Fruit fly (Drosophila melanogaster) whole organism, embryonic: ENCODE data around the gene CG7579.
A peak's percentile ranks its signal among the peaks of the same experiment; 100 is the strongest.

Source experiments
- Blimp-1 ChIP-seq: fragments of 200-800 bp; sonication (Bioruptor generic); optimal IDR thresholded peaks from 3 replicates; lab custom pipeline; 2018; ENCODE audit warnings: missing biosample characterization, missing genetic modification characterization, mild to moderate bottlenecking, moderate library complexity, missing genetic modification reagents
- CG11504 ChIP-seq: fragments of 200-800 bp; sonication (Bioruptor generic); optimal IDR thresholded peaks from 3 replicates; lab custom pipeline; 2019; ENCODE audit warnings: missing biosample characterization, mild to moderate bottlenecking, missing genetic modification characterization, moderate library complexity
- CG11560 ChIP-seq: fragments of 200-800 bp; sonication (Bioruptor generic); IDR thresholded peaks from 3 replicates; pipeline ENCODE4 v1.3.6; 2022; ENCODE audit warnings: missing biosample characterization, missing genetic modification characterization
- CG13624 ChIP-seq: fragments of 200-800 bp; sonication (Bioruptor generic); optimal IDR thresholded peaks from 2 replicates; lab custom pipeline; 2016; ENCODE audit warnings: missing biosample characterization, missing genetic modification characterization
- CG15601 ChIP-seq: fragments of 200-800 bp; sonication (Bioruptor generic); optimal IDR thresholded peaks from 3 replicates; lab custom pipeline; 2019; ENCODE audit warnings: missing biosample characterization, mild to moderate bottlenecking, missing genetic modification characterization, moderate library complexity
- CG2199 ChIP-seq: fragments of 200-800 bp; sonication (Bioruptor generic); IDR thresholded peaks from 3 replicates; pipeline ENCODE4 v1.3.6; 2022; ENCODE audit warnings: missing biosample characterization, missing genetic modification characterization
- CG2678 ChIP-seq: fragments of 200-800 bp; sonication (Bioruptor generic); optimal IDR thresholded peaks from 3 replicates; lab custom pipeline; 2019; ENCODE audit warnings: missing biosample characterization, mild to moderate bottlenecking, missing genetic modification characterization, moderate library complexity
- CG2712 ChIP-seq: fragments of 200-800 bp; optimal IDR thresholded peaks from 3 replicates; lab custom pipeline; 2019; ENCODE audit warnings: missing biosample characterization, mild to moderate bottlenecking, missing genetic modification characterization, moderate library complexity
- CG2875 ChIP-seq: fragments of 200-800 bp; sonication (Bioruptor generic); optimal IDR thresholded peaks from 2 replicates; lab custom pipeline; 2017; ENCODE audit warnings: missing biosample characterization, mild to moderate bottlenecking, missing genetic modification characterization, missing genetic modification reagents
- CG30403 ChIP-seq: fragments of 200-800 bp; sonication (Bioruptor generic); optimal IDR thresholded peaks from 3 replicates; lab custom pipeline; 2016; ENCODE audit warnings: missing biosample characterization, missing genetic modification characterization
- CG4282 ChIP-seq: fragments of 200-800 bp; sonication (Bioruptor generic); optimal IDR thresholded peaks from 2 replicates; lab custom pipeline; 2016; ENCODE audit warnings: missing biosample characterization, missing genetic modification characterization
- CG4360 ChIP-seq: fragments of 200-800 bp; sonication (Bioruptor generic); IDR thresholded peaks from 2 replicates; pipeline ENCODE4 v1.3.6; 2022; ENCODE audit warnings: missing biosample characterization, missing genetic modification characterization
- CG5953 ChIP-seq: fragments of 200-800 bp; sonication (Bioruptor generic); IDR thresholded peaks from 2 replicates; pipeline ENCODE4 v1.3.6; 2022; ENCODE audit warnings: missing biosample characterization, missing genetic modification characterization
- CG6791 ChIP-seq: fragments of 200-800 bp; sonication (Bioruptor generic); IDR thresholded peaks from 3 replicates; pipeline ENCODE4 v1.3.6; 2022; ENCODE audit warnings: missing biosample characterization, missing genetic modification characterization; ENCODE audit not compliant: partially characterized antibody
- CG7556 ChIP-seq: fragments of 200-800 bp; sonication (Bioruptor generic); optimal IDR thresholded peaks from 2 replicates; lab custom pipeline; 2017; ENCODE audit warnings: missing biosample characterization, mild to moderate bottlenecking, missing genetic modification characterization
- D19A ChIP-seq: fragments of 200-800 bp; optimal IDR thresholded peaks from 3 replicates; lab custom pipeline; 2019; ENCODE audit warnings: missing biosample characterization, mild to moderate bottlenecking, missing genetic modification characterization, moderate library complexity
- Dbx ChIP-seq: fragments of 200-800 bp; sonication (Bioruptor generic); IDR thresholded peaks from 3 replicates; pipeline ENCODE4 v1.3.6; 2022; ENCODE audit warnings: missing biosample characterization, missing genetic modification characterization
- Drgx ChIP-seq: fragments of 200-800 bp; sonication (Bioruptor generic); IDR thresholded peaks from 2 replicates; pipeline ENCODE4 v1.3.6; 2022; ENCODE audit warnings: missing biosample characterization, missing genetic modification characterization
- Ets65A ChIP-seq: fragments of 200-800 bp; sonication (Bioruptor generic); peaks from one replicate; lab custom pipeline; 2016; ENCODE audit warnings: missing biosample characterization, missing genetic modification characterization
- Nf-YA ChIP-seq: fragments of 200-800 bp; sonication (Bioruptor generic); IDR thresholded peaks from 2 replicates; pipeline ENCODE4 v1.3.6; 2022; ENCODE audit warnings: missing biosample characterization, missing genetic modification characterization
- Oli ChIP-seq: fragments of 200-800 bp; sonication (Bioruptor generic); optimal IDR thresholded peaks from 2 replicates; lab custom pipeline; 2018; ENCODE audit warnings: missing biosample characterization, mild to moderate bottlenecking, missing genetic modification characterization, moderate library complexity
- Sox100B ChIP-seq: fragments of 200-800 bp; sonication (Bioruptor generic); optimal IDR thresholded peaks from 3 replicates; lab custom pipeline; 2018; ENCODE audit warnings: missing biosample characterization, mild to moderate bottlenecking, missing genetic modification characterization
- Sox102F ChIP-seq: fragments of 200-800 bp; sonication (Bioruptor generic); optimal IDR thresholded peaks from 2 replicates; lab custom pipeline; 2018; ENCODE audit warnings: missing biosample characterization, mild to moderate bottlenecking, missing genetic modification characterization, moderate library complexity
- cwo ChIP-seq: fragments of 200-800 bp; sonication (Bioruptor generic); optimal IDR thresholded peaks from 3 replicates; lab custom pipeline; 2017; ENCODE audit warnings: missing biosample characterization, missing genetic modification characterization, mild to moderate bottlenecking, moderate library complexity, missing genetic modification reagents
- esg ChIP-seq: fragments of 200-800 bp; sonication (Bioruptor generic); conservative IDR thresholded peaks from 2 replicates; pipeline ENCODE4 v1.3.6; 2022; ENCODE audit warnings: missing biosample characterization, missing genetic modification characterization
- gem ChIP-seq: fragments of 200-800 bp; sonication (Bioruptor generic); optimal IDR thresholded peaks from 2 replicates; lab custom pipeline; 2019; ENCODE audit warnings: missing biosample characterization, mild to moderate bottlenecking, missing genetic modification characterization, moderate library complexity
- hth ChIP-seq: fragments of >200 bp; optimal IDR thresholded peaks from 2 replicates; lab custom pipeline; 2017; ENCODE audit warnings: inconsistent platforms
- lov ChIP-seq, 2 experiments: fragments of 200-800 bp in 1 of 2; fragments of >200 bp in 1 of 2; sonication (Bioruptor generic) in 1 of 2; IDR thresholded peaks in 1 of 2; optimal IDR thresholded peaks in 1 of 2; 2 replicates in 1 of 2; 3 replicates in 1 of 2; pipeline versions ENCODE4 v1.3.6 to Lab custom; 2017 to 2022; ENCODE audit warnings: missing biosample characterization in 1 of 2, missing genetic modification characterization in 1 of 2
- phol ChIP-seq: fragments of 200-800 bp; sonication (Bioruptor generic); optimal IDR thresholded peaks from 3 replicates; lab custom pipeline; 2018; ENCODE audit warnings: missing biosample characterization, mild to moderate bottlenecking, missing genetic modification characterization, moderate library complexity
- slbo ChIP-seq: fragments of 200-800 bp; sonication (Bioruptor generic); IDR thresholded peaks from 2 replicates; pipeline ENCODE4 v1.3.6; 2022; ENCODE audit warnings: missing biosample characterization, missing genetic modification characterization
- sqz ChIP-seq: fragments of 200-800 bp; sonication (Bioruptor generic); optimal IDR thresholded peaks from 3 replicates; lab custom pipeline; 2018; ENCODE audit warnings: missing biosample characterization, mild to moderate bottlenecking, missing genetic modification characterization
- twi ChIP-seq: fragments of 200-800 bp; optimal IDR thresholded peaks from 2 replicates; lab custom pipeline; 2019; ENCODE audit warnings: missing biosample characterization, mild to moderate bottlenecking, missing genetic modification characterization, moderate library complexity
- zen2 ChIP-seq: fragments of 200-800 bp; sonication (Bioruptor generic); IDR thresholded peaks from 3 replicates; pipeline ENCODE4 v1.3.6; 2022; ENCODE audit warnings: missing biosample characterization, missing genetic modification characterization; ENCODE audit not compliant: partially characterized antibody
- zf30C ChIP-seq: fragments of 200-800 bp; sonication (Bioruptor generic); optimal IDR thresholded peaks from 3 replicates; lab custom pipeline; 2018; ENCODE audit warnings: missing biosample characterization, mild to moderate bottlenecking, missing genetic modification characterization
- zfh1 ChIP-seq: fragments of 200-800 bp; sonication (Bioruptor generic); IDR thresholded peaks from 3 replicates; pipeline ENCODE4 v1.3.6; 2022; ENCODE audit warnings: missing biosample characterization, missing genetic modification characterization

The CG7579 gene

dm6 chr3L:15710125-15710524 lies 26.9 kb upstream of the CG7579 start:
- TF ChIP-seq Oli (tag; lab: Kevin White, UChicago) (no peak), Ets65A (peak; percentile 28), sqz (GFP tag; lab: Kevin White, UChicago) (no peak), cwo (GFP tag; lab: Kevin White, UChicago) (no peak), lov (optimal IDR thresholded peaks at IDR 0.05; lab: Kevin White, UChicago) (no peak), lov (GFP tag; IDR thresholded peaks at IDR 0.05; lab: Robert Waterston, UW) (no peak), twi (tag; lab: Kevin White, UChicago) (peak; percentile 90), CG4360 (GFP tag; lab: Robert Waterston, UW) (peak; percentile 9; the same call in 1 of the 2 replicates), CG2199 (GFP tag; lab: Robert Waterston, UW) (peak; percentile 70; the same call in 2 of the 3 replicates)

dm6 chr3L:15708579-15708978 lies 25.3 kb upstream of the CG7579 start:
- TF ChIP-seq CG2712 (tag; lab: Kevin White, UChicago) (peak; percentile 3), CG6791 (GFP tag; lab: Robert Waterston, UW) (no peak), zf30C (GFP tag; lab: Kevin White, UChicago) (no peak), phol (peak; percentile 14), CG11504 (tag; lab: Kevin White, UChicago) (peak; percentile 42), Blimp-1 (GFP tag; lab: Kevin White, UChicago) (peak; percentile 4), Nf-YA (GFP tag; lab: Robert Waterston, UW) (no peak), Drgx (GFP tag; lab: Robert Waterston, UW) (peak; percentile 59; the same call in 1 of the 2 replicates), CG4282 (no peak), CG7556 (GFP tag; lab: Kevin White, UChicago) (peak; percentile 2), CG2678 (peak; percentile 35), esg (GFP tag; lab: Robert Waterston, UW) (no peak), gem (peak; percentile 25), Sox102F (GFP tag; lab: Kevin White, UChicago) (peak; percentile 9), D19A (tag; lab: Kevin White, UChicago) (peak; percentile 10)

dm6 chr3L:15708158-15708557 lies 24.9 kb upstream of the CG7579 start:
- TF ChIP-seq Sox100B (GFP tag; lab: Kevin White, UChicago) (no peak), zfh1 (0 out of 3 replicates have a peak, but pooled peaks have one; percentile 48), CG30403 (GFP tag; lab: Kevin White, UChicago) (no peak), hth (no peak), lov (optimal IDR thresholded peaks at IDR 0.05; lab: Kevin White, UChicago) (no peak), lov (GFP tag; IDR thresholded peaks at IDR 0.05; lab: Robert Waterston, UW) (0 out of 3 replicates have a peak, but pooled peaks have one; percentile 55), Dbx (GFP tag; lab: Robert Waterston, UW) (no peak), zen2 (GFP tag; lab: Robert Waterston, UW) (no peak), CG11560 (tag; lab: Robert Waterston, UW) (0 out of 3 replicates have a peak, but pooled peaks have one; percentile 11), CG15601 (tag; lab: Kevin White, UChicago) (no peak), slbo (GFP tag; lab: Robert Waterston, UW) (no peak), CG5953 (GFP tag; lab: Robert Waterston, UW) (0 out of 2 replicates have a peak, but pooled peaks have one; percentile 22), CG13624 (GFP tag; lab: Kevin White, UChicago) (no peak), CG2875 (GFP tag; lab: Kevin White, UChicago) (no peak)
- TF ChIP-seq, all 482 proteins: peak for 4
